Worm (Caenorhabditis elegans) whole organism, L3 larva: ENCODE data around the gene K08E5.5.
A peak's percentile ranks its signal among the peaks of the same experiment; 100 is the strongest.

Source experiments
- R02D3.7 ChIP-seq: fragments of 150-350 bp; optimal IDR thresholded peaks from 2 replicates; lab custom pipeline; 2014; ENCODE audit warnings: missing biosample characterization, missing genetic modification characterization
- ZK546.5 ChIP-seq: sonication (generic microtip); optimal IDR thresholded peaks from 2 replicates; lab custom pipeline; 2017; ENCODE audit warnings: missing biosample characterization, missing genetic modification characterization
- aly-2 ChIP-seq: fragments of 150-350 bp; optimal IDR thresholded peaks from 2 replicates; lab custom pipeline; 2014; ENCODE audit warnings: missing biosample characterization, missing genetic modification characterization
- ama-1 ChIP-seq: fragments of 150-350 bp; optimal IDR thresholded peaks from 2 replicates; lab custom pipeline; 2018
- ceh-16 ChIP-seq: sonication (generic microtip); optimal IDR thresholded peaks from 2 replicates; lab custom pipeline; 2017; ENCODE audit warnings: missing biosample characterization, missing genetic modification characterization
- egl-27 ChIP-seq: sonication (generic microtip); optimal IDR thresholded peaks from 4 replicates; lab custom pipeline; 2017; ENCODE audit warnings: missing biosample characterization, missing genetic modification reagents, missing genetic modification characterization
- elt-1 ChIP-seq: fragments of 150-350 bp; optimal IDR thresholded peaks from 2 replicates; lab custom pipeline; 2014; ENCODE audit warnings: missing biosample characterization, missing genetic modification characterization
- elt-2 ChIP-seq: sonication (generic microtip); optimal IDR thresholded peaks from 2 replicates; lab custom pipeline; 2016; ENCODE audit warnings: missing genetic modification reagents, mild to moderate bottlenecking, missing genetic modification characterization, missing compliant biosample characterization
- elt-3 ChIP-seq, 3 experiments: fragments of 150-350 bp in 1 of 3; sonication (generic microtip) in 2 of 3; optimal IDR thresholded peaks; 2 replicates in 2 of 3; 4 replicates in 1 of 3; lab custom pipeline; 2014 to 2017; ENCODE audit warnings: missing biosample characterization in 3 of 3, missing genetic modification characterization in 3 of 3
- fkh-10 ChIP-seq: sonication (generic microtip); optimal IDR thresholded peaks from 2 replicates; lab custom pipeline; 2017; ENCODE audit warnings: missing biosample characterization, missing genetic modification reagents, missing genetic modification characterization
- fkh-2 ChIP-seq: fragments of 150-350 bp; optimal IDR thresholded peaks from 2 replicates; lab custom pipeline; 2014; ENCODE audit warnings: missing biosample characterization, missing genetic modification reagents, missing genetic modification characterization
- fos-1 ChIP-seq: fragments of 150-350 bp; optimal IDR thresholded peaks from 2 replicates; lab custom pipeline; 2014; ENCODE audit warnings: missing biosample characterization, missing genetic modification characterization
- hmg-11 ChIP-seq: sonication (generic microtip); optimal IDR thresholded peaks from 2 replicates; lab custom pipeline; 2016; ENCODE audit warnings: missing genetic modification characterization, missing compliant biosample characterization
- jun-1 ChIP-seq: fragments of 150-350 bp; optimal IDR thresholded peaks from 2 replicates; lab custom pipeline; 2014; ENCODE audit warnings: missing biosample characterization, missing genetic modification reagents, missing genetic modification characterization
- lin-15B ChIP-seq: fragments of 150-350 bp; optimal IDR thresholded peaks from 2 replicates; lab custom pipeline; 2014; ENCODE audit warnings: missing biosample characterization, missing genetic modification characterization
- lin-39 ChIP-seq: fragments of 150-350 bp; optimal IDR thresholded peaks from 2 replicates; lab custom pipeline; 2018; ENCODE audit warnings: missing biosample characterization, missing genetic modification reagents, missing genetic modification characterization
- mml-1 ChIP-seq: fragments of 150-350 bp; sonication (generic microtip); optimal IDR thresholded peaks from 3 replicates; lab custom pipeline; 2014; ENCODE audit warnings: missing biosample characterization, missing genetic modification characterization
- nfya-1 ChIP-seq: sonication (generic microtip); optimal IDR thresholded peaks from 2 replicates; lab custom pipeline; 2017; ENCODE audit warnings: missing genetic modification characterization, mild to moderate bottlenecking, missing compliant biosample characterization, antibody characterized with exemption, moderate library complexity; ENCODE audit not compliant: insufficient read depth
- nhr-11 ChIP-seq: fragments of 150-350 bp; optimal IDR thresholded peaks from 2 replicates; lab custom pipeline; 2014; ENCODE audit warnings: missing biosample characterization, missing genetic modification characterization
- nhr-237 ChIP-seq: fragments of 150-350 bp; optimal IDR thresholded peaks from 2 replicates; lab custom pipeline; 2014; ENCODE audit warnings: missing biosample characterization, missing genetic modification characterization
- nhr-25 ChIP-seq: sonication (generic microtip); optimal IDR thresholded peaks from 2 replicates; lab custom pipeline; 2017; ENCODE audit warnings: missing biosample characterization, missing genetic modification characterization
- nhr-28 ChIP-seq: fragments of 150-350 bp; optimal IDR thresholded peaks from 2 replicates; lab custom pipeline; 2014; ENCODE audit warnings: missing biosample characterization, missing genetic modification characterization
- nhr-77 ChIP-seq: fragments of 150-350 bp; optimal IDR thresholded peaks from 2 replicates; lab custom pipeline; 2014; ENCODE audit warnings: missing biosample characterization, missing genetic modification characterization
- pha-4 ChIP-seq: fragments of 150-350 bp; optimal IDR thresholded peaks from 2 replicates; lab custom pipeline; 2014; ENCODE audit warnings: missing biosample characterization, missing genetic modification reagents, missing genetic modification characterization
- sea-2 ChIP-seq: fragments of 150-350 bp; sonication (generic microtip); optimal IDR thresholded peaks from 4 replicates; lab custom pipeline; 2014; ENCODE audit warnings: missing biosample characterization, missing genetic modification reagents, missing genetic modification characterization
- skn-1 ChIP-seq: fragments of 150-350 bp; optimal IDR thresholded peaks from 2 replicates; lab custom pipeline; 2014; ENCODE audit warnings: missing biosample characterization, missing genetic modification characterization
- unc-62 ChIP-seq: fragments of 150-350 bp; sonication (generic microtip); optimal IDR thresholded peaks from 4 replicates; lab custom pipeline; 2014; ENCODE audit warnings: missing biosample characterization, missing genetic modification reagents, missing genetic modification characterization
- zag-1 ChIP-seq: fragments of 150-350 bp; optimal IDR thresholded peaks from 2 replicates; lab custom pipeline; 2014; ENCODE audit warnings: missing biosample characterization, missing genetic modification characterization

K08E5.5 gene

DNA sequence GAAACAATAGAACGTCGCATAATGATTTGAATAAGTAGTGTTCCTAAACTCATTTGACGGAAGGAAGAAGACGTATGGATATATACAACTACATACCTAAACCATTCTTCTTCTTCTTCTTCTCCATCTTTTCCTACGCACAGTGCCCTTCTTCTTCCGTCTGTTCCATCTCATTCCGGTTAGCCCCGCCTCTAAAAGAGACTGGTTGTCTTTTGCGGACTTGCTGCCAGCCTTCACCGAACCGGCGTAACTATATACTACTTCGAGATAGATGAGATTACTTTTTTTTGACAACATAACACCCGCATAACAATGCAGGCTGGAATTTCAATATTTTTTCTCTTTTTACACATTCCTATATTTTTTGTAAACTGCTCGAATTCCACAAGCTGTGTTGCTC is at the start of gene K08E5.5, which contains the start of gene mua-3:
TSS of gene K08E5.5 (minus strand) at position 101 of the 400 bp plus-strand sequence.
TSS of gene mua-3 (plus strand) at position 313 of the 400 bp plus-strand sequence.
- TF ChIP-seq nhr-77 (tag; lab: Kevin White, UChicago) (no peak), fkh-10 (GFP tag; lab: Kevin White, UChicago) (no peak), skn-1 (tag; lab: Kevin White, UChicago) (no peak), fos-1 (tag; lab: Kevin White, UChicago) (no peak), elt-3 (tag; optimal IDR thresholded peaks at IDR 0.05; lab: Kevin White, UChicago) (no peak), nhr-25 (no peak), lin-39 (tag; lab: Kevin White, UChicago) (no peak), pha-4 (tag; lab: Kevin White, UChicago) (no peak), nhr-237 (tag; lab: Kevin White, UChicago) (no peak), nfya-1 (tag; lab: Kevin White, UChicago) (no peak), nhr-28 (no peak), hmg-11 (tag; lab: Kevin White, UChicago) (no peak), aly-2 (tag; lab: Kevin White, UChicago) (no peak), elt-2 (tag; lab: Kevin White, UChicago) (no peak), egl-27 (no peak), zag-1 (tag; lab: Kevin White, UChicago) (no peak), jun-1 (tag; lab: Kevin White, UChicago) (no peak)
- TF ChIP-seq, all 47 proteins: peak for 0

ce11 chrIII:10209703-10210102 is 49.4 kb upstream of the K08E5.5 start, which contains the start of gene T20G5.9:
Gene T20G5.9 (plus strand): TSS chrIII:10209840.
- TF ChIP-seq unc-62 (GFP tag; lab: Kevin White, UChicago) (no peak), ama-1 (lab: Kevin White, UChicago) (peak; percentile 33), hmg-11 (tag; lab: Kevin White, UChicago) (peak; percentile 8), fkh-2 (no peak), ZK546.5 (no peak), aly-2 (tag; lab: Kevin White, UChicago) (peak; percentile 69), ceh-16 (tag; lab: Kevin White, UChicago) (no peak)
- TF ChIP-seq, all 47 proteins: peak for 3

DNA sequence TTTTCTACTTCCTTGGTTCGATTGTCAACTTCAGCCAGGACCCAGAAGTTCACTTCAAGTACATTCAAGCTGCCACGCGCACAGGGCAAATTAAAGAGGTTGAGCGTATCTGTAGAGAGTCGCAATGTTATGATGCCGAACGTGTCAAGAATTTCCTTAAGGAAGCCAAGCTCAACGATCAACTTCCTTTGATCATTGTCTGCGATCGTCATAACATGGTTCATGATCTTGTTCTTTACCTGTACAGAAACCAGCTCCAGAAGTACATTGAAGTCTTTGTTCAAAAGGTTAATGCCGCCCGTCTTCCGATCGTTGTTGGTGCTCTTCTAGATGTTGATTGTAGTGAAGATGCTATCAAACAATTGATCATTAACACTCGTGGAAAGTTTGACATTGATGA is 46.1 kb upstream of the K08E5.5 start:
- no peak for TF ChIP-seq lin-15B (tag; lab: Kevin White, UChicago)
- TF ChIP-seq nhr-77 (tag; lab: Kevin White, UChicago), result no peak
- no peak for TF ChIP-seq elt-1 (tag; lab: Kevin White, UChicago)
- TF ChIP-seq zag-1 (tag; lab: Kevin White, UChicago), result no peak
- TF ChIP-seq elt-3 (tag; optimal IDR thresholded peaks at IDR 0.05; lab: Kevin White, UChicago), result no peak
- TF ChIP-seq nhr-237 (tag; lab: Kevin White, UChicago), result no peak
- no peak for TF ChIP-seq fos-1 (tag; lab: Kevin White, UChicago)
- no peak for TF ChIP-seq nfya-1 (tag; lab: Kevin White, UChicago)

DNA sequence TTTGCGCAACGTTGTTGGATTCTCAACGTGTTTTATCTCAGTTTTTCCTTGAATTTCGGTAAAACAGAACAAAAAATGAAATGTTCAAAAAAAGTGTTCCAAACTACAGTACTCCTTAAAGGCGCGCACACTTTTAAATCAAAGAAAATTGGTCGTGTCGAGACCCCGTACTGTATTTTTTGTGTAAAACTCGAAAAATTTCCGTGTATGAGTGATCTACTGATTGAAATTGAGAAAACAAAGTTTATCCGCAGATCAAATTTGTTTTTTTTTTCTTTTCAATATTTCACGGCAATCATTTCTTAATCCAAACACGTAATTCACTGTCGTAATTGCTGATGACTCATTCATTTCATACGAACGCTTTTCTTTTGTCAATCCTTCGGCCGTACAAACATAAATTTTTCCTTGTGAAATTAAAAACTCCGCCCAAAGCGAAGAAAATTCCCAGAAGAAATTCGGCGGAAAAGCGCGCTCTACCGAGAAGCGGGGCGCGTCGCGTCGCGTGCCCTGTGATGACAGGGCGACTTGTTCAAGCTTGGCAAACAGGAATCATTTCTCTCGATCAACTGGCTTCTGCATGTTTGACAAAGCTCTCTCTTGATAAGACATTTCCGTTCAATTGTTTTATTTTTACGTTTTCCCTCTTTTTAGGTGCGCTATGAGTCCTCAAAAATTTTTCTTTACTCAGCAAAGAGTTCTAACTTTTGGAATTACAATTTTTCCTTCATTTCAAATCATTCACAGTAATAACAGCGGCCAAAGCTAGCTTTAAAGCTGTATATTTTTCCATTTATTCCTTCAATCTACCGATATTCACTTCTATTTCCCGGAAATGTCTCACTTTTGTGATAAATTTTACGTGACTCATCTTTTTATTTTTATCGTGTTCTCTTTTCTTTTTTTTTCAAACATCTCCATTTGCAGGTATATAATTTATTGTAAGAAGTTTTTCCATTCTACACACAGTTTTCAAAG is 42.9 kb upstream of the K08E5.5 start, which contains the start of gene chc-1:
TSS of gene chc-1 (plus strand) at position 928 of the 978 bp plus-strand sequence.
- TF ChIP-seq elt-2 (tag; lab: Kevin White, UChicago) (peak; percentile 44), mml-1 (tag; lab: Kevin White, UChicago) (no peak), nfya-1 (tag; lab: Kevin White, UChicago) (peak; percentile 72), elt-1 (tag; lab: Kevin White, UChicago) (no peak), lin-15B (tag; lab: Kevin White, UChicago) (peak; percentile 70), nhr-11 (tag; lab: Kevin White, UChicago) (no peak), lin-39 (tag; lab: Kevin White, UChicago) (peak; percentile 31), sea-2 (GFP tag; lab: Kevin White, UChicago) (no peak), ama-1 (lab: Kevin White, UChicago) (peak; percentile 23), jun-1 (tag; lab: Kevin White, UChicago) (peak; percentile 17), skn-1 (tag; lab: Kevin White, UChicago) (peak; percentile 18), nhr-25 (peak; percentile 35), pha-4 (tag; lab: Kevin White, UChicago) (peak; percentile 34), R02D3.7 (tag; lab: Kevin White, UChicago) (no peak), ceh-16 (tag; lab: Kevin White, UChicago) (no peak), fos-1 (tag; lab: Kevin White, UChicago) (no peak)

DNA sequence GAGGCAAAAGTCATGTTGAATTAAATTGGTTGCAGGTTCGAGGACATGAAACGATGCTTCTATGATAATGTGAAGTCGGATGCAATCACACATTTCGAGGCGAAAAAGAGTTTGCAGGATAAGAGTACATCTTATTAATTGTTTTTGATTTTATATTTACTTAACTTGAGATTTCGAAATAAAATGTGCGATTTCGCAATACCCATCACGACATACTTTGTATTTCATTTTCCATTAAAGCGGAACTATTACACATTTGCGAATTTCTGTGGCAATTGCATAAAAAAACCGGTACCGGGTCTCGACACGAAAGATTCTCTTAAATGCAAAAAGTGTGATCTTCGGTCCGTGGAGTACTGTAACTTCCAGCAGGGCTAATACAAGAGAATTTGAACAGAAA is 42.1 kb upstream of the K08E5.5 start:
- TF ChIP-seq nhr-25 (peak; percentile 41), unc-62 (GFP tag; lab: Kevin White, UChicago) (no peak)
